Worm (Caenorhabditis elegans): Measurements from ENCODE around the gene rpi-1.

ce11 chrII:13968979-13969378 is 6.8 kb upstream of the rpi-1 start, which contains the start of gene sre-43:
- TF ChIP-seq nhr-10 (tag; optimal IDR thresholded peaks at IDR 0.05) (no peak), mab-5 (tag; optimal IDR thresholded peaks at IDR 0.05) (no peak), mdl-1 (tag; optimal IDR thresholded peaks at IDR 0.05) (no peak), lsy-2 (tag; optimal IDR thresholded peaks at IDR 0.05) (no peak), skn-1 (tag; optimal IDR thresholded peaks at IDR 0.05) (no peak), elt-1 (tag; optimal IDR thresholded peaks at IDR 0.05) (no peak), nhr-12 (tag; optimal IDR thresholded peaks at IDR 0.05) (no peak), elt-3 (tag; optimal IDR thresholded peaks at IDR 0.05) (no peak), ztf-11 (tag; optimal IDR thresholded peaks at IDR 0.05) (no peak)
